Fruit fly (Drosophila melanogaster) whole organism, adult: ENCODE measurements around the gene CG4287.

Experiments used
- CG1620 ChIP-seq: fragments of 200-800 bp; sonication (Bioruptor generic); optimal IDR thresholded peaks from 2 replicates; lab custom pipeline; 2016; ENCODE audit warnings: missing biosample characterization, missing genetic modification characterization
- CG33017 ChIP-seq: fragments of 200-800 bp; sonication (Bioruptor generic); optimal IDR thresholded peaks from 2 replicates; lab custom pipeline; 2018; ENCODE audit warnings: missing biosample characterization, mild to moderate bottlenecking, missing genetic modification characterization, moderate library complexity
- Clk ChIP-seq: fragments of 200-800 bp; sonication (Bioruptor generic); optimal IDR thresholded peaks from 2 replicates; lab custom pipeline; 2017; ENCODE audit warnings: missing biosample characterization, missing genetic modification characterization
- Crg-1 ChIP-seq: fragments of 200-800 bp; sonication (Bioruptor generic); optimal IDR thresholded peaks from 2 replicates; lab custom pipeline; 2016; ENCODE audit warnings: missing biosample characterization, missing genetic modification characterization
- Hr96 ChIP-seq: fragments of 200-800 bp; sonication (Bioruptor generic); optimal IDR thresholded peaks from 2 replicates; lab custom pipeline; 2016; ENCODE audit warnings: missing biosample characterization, missing genetic modification characterization
- Mnt ChIP-seq: fragments of 200-800 bp; sonication (Bioruptor generic); optimal IDR thresholded peaks from 2 replicates; lab custom pipeline; 2016; ENCODE audit warnings: missing biosample characterization, mild to moderate bottlenecking, missing genetic modification characterization
- cnc ChIP-seq, 2 experiments: fragments of >200 bp; optimal IDR thresholded peaks; 2 replicates each; lab custom pipeline; 2017
- kay ChIP-seq: fragments of 200-800 bp; sonication (Bioruptor generic); peaks from one replicate; lab custom pipeline; 2016; ENCODE audit warnings: missing biosample characterization, missing genetic modification characterization, borderline replicate concordance
- pad ChIP-seq: fragments of 200-800 bp; sonication (Bioruptor generic); optimal IDR thresholded peaks from 3 replicates; lab custom pipeline; 2017; ENCODE audit warnings: missing biosample characterization, missing genetic modification characterization, mild to moderate bottlenecking, moderate library complexity, missing genetic modification reagents
- tj ChIP-seq: fragments of 200-800 bp; sonication (Bioruptor generic); optimal IDR thresholded peaks from 3 replicates; lab custom pipeline; 2017; ENCODE audit warnings: missing biosample characterization, mild to moderate bottlenecking, missing genetic modification characterization, moderate library complexity

- TF ChIP-seq CG1620 = no peak
- TF ChIP-seq tj (GFP tag; lab: Kevin White, UChicago) = no peak
- TF ChIP-seq kay (GFP tag; lab: Kevin White, UChicago) = no peak
- no peak for TF ChIP-seq Mnt (GFP tag; lab: Kevin White, UChicago)
- no peak for TF ChIP-seq pad (GFP tag; lab: Kevin White, UChicago)
- TF ChIP-seq Hr96 = no peak
- no peak for TF ChIP-seq CG33017 (tag; lab: Kevin White, UChicago)
- no peak for TF ChIP-seq Clk (GFP tag; lab: Kevin White, UChicago)
- TF ChIP-seq Crg-1 = no peak
- no peak for TF ChIP-seq cnc (optimal IDR thresholded peaks at IDR 0.05; lab: Kevin White, UChicago)
These were observed 40.8 kb downstream of the CG4287 start for dm6 chr3R:15922622-15923574.
